Worm (Caenorhabditis elegans): ENCODE measurements around the gene Y75B7B.1.

DNA sequence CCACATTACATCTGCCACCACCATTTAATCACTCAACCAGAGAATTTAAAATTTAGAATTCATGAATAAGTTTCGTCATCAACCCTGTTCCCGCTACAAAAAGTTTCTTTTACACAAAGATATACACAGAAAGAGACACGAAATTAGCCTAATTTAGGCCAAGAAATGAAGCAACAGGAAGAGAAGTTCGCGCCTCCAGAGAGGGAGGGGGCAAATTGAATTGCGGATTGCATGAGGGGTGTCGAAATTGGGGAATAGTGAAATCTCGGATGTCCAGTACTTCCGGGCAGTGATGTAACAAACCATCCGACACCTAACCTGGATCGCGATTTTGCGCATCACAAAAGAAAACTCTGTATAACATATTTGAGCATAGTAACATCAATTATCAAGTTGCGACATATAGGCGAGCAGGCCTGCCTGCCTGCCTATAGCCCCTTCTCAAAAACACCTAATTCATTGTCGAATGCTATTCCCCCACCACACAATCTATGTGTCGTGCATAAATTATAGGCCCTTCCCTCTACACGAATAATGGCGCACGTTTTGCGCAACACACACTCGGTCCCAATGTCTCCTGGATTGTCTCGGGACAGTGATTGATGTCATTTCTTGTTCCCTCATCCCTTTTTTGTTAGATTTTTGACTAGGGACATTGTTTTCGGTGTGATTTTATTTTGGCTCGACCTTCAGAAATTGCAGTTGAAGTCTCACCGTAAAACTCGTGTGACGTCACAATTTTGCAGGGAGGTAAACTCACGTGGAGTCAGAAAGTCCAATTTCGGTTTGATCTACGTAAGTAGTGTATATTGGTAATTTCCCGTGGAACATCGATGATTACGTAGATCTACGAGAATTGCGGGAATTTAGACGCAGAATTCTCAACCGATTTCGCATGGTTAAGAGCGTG lies 42.7 kb upstream of the Y75B7B.1 start:
- TF ChIP-seq unc-62 (GFP tag; optimal IDR thresholded peaks at IDR 0.05) (peak; percentile 81), M03D4.4 (tag; optimal IDR thresholded peaks at IDR 0.05) (no peak), unc-39 (tag; optimal IDR thresholded peaks at IDR 0.05) (no peak), ztf-11 (tag; optimal IDR thresholded peaks at IDR 0.05) (no peak), ces-1 (GFP tag; optimal IDR thresholded peaks at IDR 0.05) (peak; percentile 88), mep-1 (tag; optimal IDR thresholded peaks at IDR 0.05) (no peak), mab-5 (tag; optimal IDR thresholded peaks at IDR 0.05) (no peak), lsy-2 (tag; optimal IDR thresholded peaks at IDR 0.05) (no peak)
